Fruit fly (Drosophila melanogaster): ENCODE data around the gene Adh.

dm6 chr2L:14570843-14571242 lies 44.5 kb upstream of the Adh start:
- TF ChIP-seq Hr96 (GFP tag; optimal IDR thresholded peaks at IDR 0.05): no peak
- no peak for TF ChIP-seq ovo (GFP tag; optimal IDR thresholded peaks at IDR 0.05)
- no peak for TF ChIP-seq cic (GFP tag; optimal IDR thresholded peaks at IDR 0.05)
- TF ChIP-seq CG12768 (GFP tag; optimal IDR thresholded peaks at IDR 0.05): no peak
